Worm (Caenorhabditis elegans): ENCODE results near the gene col-20.
A peak's percentile ranks its signal among the peaks of the same experiment; 100 is the strongest.

The col-20 gene

DNA sequence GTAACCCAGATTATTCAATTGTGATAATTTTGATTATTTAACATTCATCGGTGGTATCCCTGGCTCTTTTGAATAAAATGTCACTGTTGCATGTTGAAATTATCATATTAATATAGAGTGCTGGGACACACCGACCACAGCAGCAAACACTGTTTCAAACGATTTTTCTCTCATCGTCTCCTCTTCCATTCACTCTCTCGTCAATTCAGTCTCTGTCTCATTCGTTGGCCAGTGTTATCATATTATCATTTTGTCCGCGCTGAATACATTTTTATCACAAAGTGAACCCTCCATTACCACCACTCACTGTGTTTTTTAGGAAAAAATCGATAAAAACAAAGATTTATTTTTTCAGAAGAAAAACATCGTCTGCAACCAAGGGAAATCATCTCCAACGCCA lies 13.5 kb downstream of the col-20 start:
- no peak for TF ChIP-seq nhr-42 (GFP tag; IDR thresholded peaks at IDR 0.05)
- no peak for TF ChIP-seq Y48G9A.11 (GFP tag; IDR thresholded peaks at IDR 0.05)
- no peak for TF ChIP-seq lir-3 (tag; optimal IDR thresholded peaks at IDR 0.05)
- TF ChIP-seq ztf-7 (tag; optimal IDR thresholded peaks at IDR 0.05), result no peak
- TF ChIP-seq fos-1 (tag; optimal IDR thresholded peaks at IDR 0.05), result no peak
- no peak for TF ChIP-seq nhr-48 (tag; optimal IDR thresholded peaks at IDR 0.05)
- no peak for TF ChIP-seq mdt-29 (GFP tag; IDR thresholded peaks at IDR 0.05)
- TF ChIP-seq fkh-10 (GFP tag; optimal IDR thresholded peaks at IDR 0.05), result no peak
- TF ChIP-seq F49E8.2 (tag; optimal IDR thresholded peaks at IDR 0.05; ENCODE audit: borderline replicate concordance), result no peak
- no peak for TF ChIP-seq lin-39 (tag; optimal IDR thresholded peaks at IDR 0.05)
- TF ChIP-seq ceh-28 (tag; optimal IDR thresholded peaks at IDR 0.05), result peak; percentile 5
- TF ChIP-seq skn-1 (tag; optimal IDR thresholded peaks at IDR 0.05), result no peak
- TF ChIP-seq duxl-1 (tag; optimal IDR thresholded peaks at IDR 0.05; ENCODE audit: poor library complexity), result no peak
- no peak for TF ChIP-seq lin-15B (tag; optimal IDR thresholded peaks at IDR 0.05)
- no peak for TF ChIP-seq mxl-2 (GFP tag; conservative IDR thresholded peaks at IDR 0.05)
- TF ChIP-seq Y105C5A.15 (GFP tag; IDR thresholded peaks at IDR 0.05), result no peak
- no peak for TF ChIP-seq php-3 (GFP tag; IDR thresholded peaks at IDR 0.05)
- no peak for TF ChIP-seq cey-2 (tag; optimal IDR thresholded peaks at IDR 0.05; ENCODE audit: borderline replicate concordance, insufficient read depth)
- no peak for TF ChIP-seq zip-11 (GFP tag; IDR thresholded peaks at IDR 0.05)
- no peak for TF ChIP-seq T26A8.4 (GFP tag; IDR thresholded peaks at IDR 0.05)
- TF ChIP-seq nhr-11 (tag; optimal IDR thresholded peaks at IDR 0.05), result no peak
- TF ChIP-seq ama-1 (optimal IDR thresholded peaks at IDR 0.05), result no peak
- no peak for TF ChIP-seq ceh-62 (tag; optimal IDR thresholded peaks at IDR 0.05)
- no peak for TF ChIP-seq nhr-237 (tag; optimal IDR thresholded peaks at IDR 0.05)
- TF ChIP-seq set-16 (GFP tag; IDR thresholded peaks at IDR 0.05), result no peak
- TF ChIP-seq F26F4.8 (GFP tag; conservative IDR thresholded peaks at IDR 0.05), result no peak
- no peak for TF ChIP-seq lim-7 (GFP tag; IDR thresholded peaks at IDR 0.05)
- no peak for TF ChIP-seq nhr-111 (GFP tag; optimal IDR thresholded peaks at IDR 0.05)
- TF ChIP-seq ctbp-1 (GFP tag; IDR thresholded peaks at IDR 0.05), result no peak
- TF ChIP-seq mdl-1 (tag; optimal IDR thresholded peaks at IDR 0.05), result peak in 1 of 2 experiments; percentile 1
- no peak for TF ChIP-seq rbr-2 (tag; optimal IDR thresholded peaks at IDR 0.05)
- peak; percentile 48 for TF ChIP-seq mes-2 (tag; optimal IDR thresholded peaks at IDR 0.05; ENCODE audit: poor library complexity, severe bottlenecking)
- no peak for TF ChIP-seq zfp-2 (tag; optimal IDR thresholded peaks at IDR 0.05)
- TF ChIP-seq nhr-10 (tag; optimal IDR thresholded peaks at IDR 0.05), result no peak
- no peak for TF ChIP-seq ceh-82 (tag; optimal IDR thresholded peaks at IDR 0.05)
- no peak for TF ChIP-seq madf-9 (GFP tag; conservative IDR thresholded peaks at IDR 0.05)
- no peak for TF ChIP-seq R02D3.7 (tag; optimal IDR thresholded peaks at IDR 0.05)
- no peak for TF ChIP-seq arid-1 (GFP tag; conservative IDR thresholded peaks at IDR 0.05)
- peak; percentile 48 for TF ChIP-seq dve-1 (tag; optimal IDR thresholded peaks at IDR 0.05; ENCODE audit: insufficient read depth)
- peak in 1 of 2 experiments; percentile 27 for TF ChIP-seq lsy-2 (tag; optimal IDR thresholded peaks at IDR 0.05)
- no peak for TF ChIP-seq pha-4 (GFP tag; IDR thresholded peaks at IDR 0.05)
- peak; percentile 47 for TF ChIP-seq pha-4 (tag; optimal IDR thresholded peaks at IDR 0.05)
- TF ChIP-seq spr-1 (tag; optimal IDR thresholded peaks at IDR 0.05), result no peak
- no peak for TF ChIP-seq lin-29 (GFP tag; IDR thresholded peaks at IDR 0.05)
- peak; percentile 67 for TF ChIP-seq hlh-11 (tag; optimal IDR thresholded peaks at IDR 0.05)
- TF ChIP-seq ceh-20 (GFP tag; IDR thresholded peaks at IDR 0.05), result no peak; the same call in 1 of the 2 replicates
- no peak for TF ChIP-seq zfp-3 (GFP tag; conservative IDR thresholded peaks at IDR 0.05)
- TF ChIP-seq Y5F2A.4 (GFP tag; optimal IDR thresholded peaks at IDR 0.05), result no peak
- no peak for TF ChIP-seq T20F7.1 (GFP tag; optimal IDR thresholded peaks at IDR 0.05)
- TF ChIP-seq D1046.2 (GFP tag; IDR thresholded peaks at IDR 0.05), result no peak
- no peak for TF ChIP-seq nhr-102 (tag; optimal IDR thresholded peaks at IDR 0.05)
- TF ChIP-seq nhr-76 (tag; optimal IDR thresholded peaks at IDR 0.05), result no peak
